Fruit fly (Drosophila melanogaster) Kc167 (cell line): ENCODE results near the gene Nulp1.

ENCODE experiments used
- Myc ChIP-seq: fragments of >200 bp; optimal IDR thresholded peaks from 2 replicates; lab custom pipeline; 2017; ENCODE audit warnings: missing external identifiers
- Sin3A ChIP-seq: fragments of >200 bp; optimal IDR thresholded peaks from 2 replicates; lab custom pipeline; 2018; ENCODE audit warnings: missing external identifiers
- h ChIP-seq: fragments of >200 bp; optimal IDR thresholded peaks from 3 replicates; lab custom pipeline; 2018; ENCODE audit warnings: missing external identifiers
- insv ChIP-seq: fragments of >200 bp; optimal IDR thresholded peaks from 3 replicates; lab custom pipeline; 2018; ENCODE audit warnings: missing external identifiers
- psq ChIP-seq: fragments of >200 bp; optimal IDR thresholded peaks from 2 replicates; lab custom pipeline; 2017; ENCODE audit warnings: missing external identifiers
- ttk ChIP-seq: sonication (Bioruptor generic); optimal IDR thresholded peaks from 2 replicates; lab custom pipeline; 2017; ENCODE audit warnings: missing external identifiers

Nulp1 gene

dm6 chr3L:8108201-8108600 is 2.0 kb upstream of the Nulp1 start:
- TF ChIP-seq ttk (lab: Kevin White, UChicago) (no peak), h (lab: Kevin White, UChicago) (no peak), psq (lab: Kevin White, UChicago) (no peak), insv (lab: Kevin White, UChicago) (no peak), Myc (no peak), Sin3A (lab: Kevin White, UChicago) (no peak)

- TF ChIP-seq insv (lab: Kevin White, UChicago) (no peak), ttk (lab: Kevin White, UChicago) (no peak), psq (lab: Kevin White, UChicago) (no peak), Myc (no peak), h (lab: Kevin White, UChicago) (no peak), Sin3A (lab: Kevin White, UChicago) (no peak)
Measured at dm6 chr3L:8108886-8109285, 1.3 kb upstream of the Nulp1 start, which contains the start of gene fan. Gene fan (plus strand): TSS chr3L:8109132.

DNA sequence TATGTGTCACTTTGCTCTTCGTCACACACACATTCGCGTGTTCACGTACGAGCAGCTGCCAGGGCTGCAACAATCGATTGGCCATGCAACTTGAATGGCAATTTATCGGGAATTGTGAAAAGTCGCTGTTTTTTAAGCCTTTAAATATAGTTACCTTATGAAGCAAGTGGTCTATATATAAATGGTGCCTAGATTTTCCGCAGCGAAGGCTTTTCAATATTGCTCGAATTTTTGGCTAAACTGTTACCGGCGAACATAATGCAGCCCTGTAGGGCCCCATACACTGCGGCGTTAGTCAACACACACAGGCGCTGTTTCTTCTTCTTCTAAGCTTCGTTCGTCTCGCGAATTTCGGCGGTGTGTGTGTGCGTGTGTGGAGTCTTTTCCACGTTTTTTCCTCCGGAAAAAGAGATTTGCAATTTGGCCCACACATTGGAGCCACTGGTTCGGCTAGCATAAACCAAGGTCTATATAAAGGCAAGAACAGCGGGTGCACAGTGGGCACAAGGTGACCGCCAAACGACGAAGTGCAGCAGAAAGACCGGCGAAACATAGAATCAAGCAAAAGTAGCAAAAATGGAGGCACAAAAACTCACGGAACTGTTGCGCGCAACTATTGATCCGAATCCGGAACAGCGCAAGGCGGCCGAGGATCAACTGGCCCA is 5.8 kb downstream of the Nulp1 start, which contains the start of the genes Arp3 and msk:
TSS of gene Arp3 (minus strand) at position 39 of the 665 bp plus-strand sequence.
TSS of gene msk (plus strand) at position 316 of the 665 bp plus-strand sequence.
- TF ChIP-seq Sin3A (lab: Kevin White, UChicago) (no peak), Myc (no peak), ttk (lab: Kevin White, UChicago) (no peak), psq (lab: Kevin White, UChicago) (no peak), insv (lab: Kevin White, UChicago) (no peak), h (lab: Kevin White, UChicago) (no peak)

DNA sequence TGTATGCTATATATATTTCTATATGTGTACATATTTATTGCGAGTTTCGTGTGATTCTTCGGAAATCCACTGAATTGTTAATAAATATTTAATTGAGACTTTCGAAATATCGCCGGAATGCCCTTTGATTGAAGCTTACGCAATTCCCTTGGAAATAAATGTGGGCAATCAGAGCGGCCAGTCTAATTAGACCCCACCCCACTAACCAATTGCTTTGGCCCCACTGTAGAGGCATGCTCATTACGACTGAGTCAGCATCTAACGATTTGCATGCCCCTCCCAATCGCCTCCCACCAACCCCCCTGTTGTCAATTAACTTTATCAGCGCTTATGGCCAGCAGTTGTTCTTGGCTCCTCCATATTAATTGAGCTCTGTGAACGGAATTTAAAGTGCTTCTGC is 6.6 kb downstream of the Nulp1 start:
- TF ChIP-seq Sin3A (lab: Kevin White, UChicago) (no peak), insv (lab: Kevin White, UChicago) (no peak), ttk (lab: Kevin White, UChicago) (no peak), psq (lab: Kevin White, UChicago) (no peak), Myc (no peak), h (lab: Kevin White, UChicago) (no peak)

DNA sequence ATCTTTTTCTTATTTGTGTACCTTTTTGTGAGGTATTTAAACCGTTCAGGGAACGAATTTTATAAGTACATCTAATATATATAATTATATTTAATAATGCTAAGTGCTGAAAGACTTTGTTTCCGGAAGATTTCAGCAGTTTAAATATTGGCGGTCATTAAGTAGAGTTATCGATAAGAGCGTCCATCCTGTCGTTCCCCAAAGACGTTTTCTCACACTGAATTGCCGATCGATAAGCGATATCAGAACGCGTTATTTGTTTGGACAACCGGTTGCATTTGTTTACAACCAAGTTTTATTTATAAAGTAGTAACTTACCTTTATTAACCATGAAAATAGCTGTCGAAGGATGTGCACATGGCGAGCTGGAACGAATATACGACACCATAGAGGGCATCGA is 11.4 kb downstream of the Nulp1 start, which contains the start of gene ldbr:
TSS of gene ldbr (plus strand) at position 238 of the 400 bp plus-strand sequence.
- TF ChIP-seq Sin3A (lab: Kevin White, UChicago): no peak
- TF ChIP-seq psq (lab: Kevin White, UChicago): no peak
- TF ChIP-seq h (lab: Kevin White, UChicago): no peak
- no peak for TF ChIP-seq ttk (lab: Kevin White, UChicago)
- TF ChIP-seq insv (lab: Kevin White, UChicago): no peak
- TF ChIP-seq Myc: no peak

DNA sequence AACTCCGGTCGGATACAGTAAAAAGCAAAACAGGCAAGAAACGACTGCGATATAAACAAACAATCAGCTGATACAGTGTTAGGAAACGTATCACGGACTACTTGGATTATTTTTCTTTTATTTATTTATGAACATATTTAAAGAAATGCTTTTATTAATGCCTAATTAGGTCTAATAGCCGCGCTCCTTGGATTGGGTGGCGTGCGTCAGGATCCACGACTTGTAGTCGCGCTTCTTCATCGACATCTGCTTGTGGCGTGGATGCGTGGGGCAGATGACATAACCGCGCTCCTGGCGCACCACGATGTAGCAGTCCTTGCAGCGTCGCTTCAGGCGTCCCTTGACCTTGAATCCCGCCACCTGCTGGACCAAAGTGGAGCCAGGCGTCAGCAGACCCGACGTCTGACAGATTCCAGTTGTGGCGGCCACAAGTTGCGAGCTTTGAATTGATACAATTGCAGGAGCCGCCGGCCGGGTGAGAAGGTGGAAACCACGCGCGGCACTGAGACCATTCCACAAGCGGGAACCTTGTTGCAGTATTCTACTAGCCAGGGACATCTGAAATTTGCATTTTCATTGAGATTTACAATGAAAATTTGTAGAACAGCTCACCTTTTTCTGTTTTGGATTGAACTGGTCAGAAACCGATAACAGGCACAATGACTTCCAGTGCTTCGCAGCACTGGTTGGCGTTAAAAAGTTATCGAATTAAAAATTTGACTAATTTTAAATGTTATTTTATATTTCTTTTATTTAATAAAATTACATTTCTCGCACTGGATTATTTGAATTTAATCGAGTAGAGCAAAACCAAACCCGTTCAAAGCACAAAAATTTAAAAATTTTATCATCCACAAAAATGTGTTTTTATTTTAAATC is 14.6 kb downstream of the Nulp1 start, which contains the start of the genes CG7550 and mRpL36:
TSS of gene CG7550 (minus strand) at position 51 of the 879 bp plus-strand sequence.
TSS of gene mRpL36 (minus strand) at position 652 of the 879 bp plus-strand sequence.
- no peak for TF ChIP-seq psq (lab: Kevin White, UChicago)

DNA sequence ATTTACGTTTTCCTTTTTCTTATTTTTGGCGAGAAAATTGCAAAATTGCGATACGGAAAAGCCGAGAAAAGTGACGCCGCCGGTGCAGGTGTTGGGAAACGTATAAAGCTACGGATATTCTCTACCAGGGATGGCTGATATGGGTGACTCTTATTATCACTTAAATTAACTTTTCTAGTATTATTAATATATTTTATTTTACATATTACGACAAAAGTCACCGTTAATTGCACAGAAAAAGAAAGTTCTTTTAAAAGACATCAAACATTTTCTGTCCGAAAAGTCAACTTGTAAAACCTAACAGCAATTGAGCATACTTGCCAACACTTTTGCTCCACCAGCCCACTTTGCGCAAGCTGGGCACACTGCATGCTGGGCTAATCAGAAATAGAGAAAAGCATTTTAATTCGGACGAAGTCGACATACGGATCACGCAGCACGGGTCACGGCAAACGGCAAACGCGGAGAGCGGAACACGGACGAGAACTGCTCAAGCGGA is 17.6 kb downstream of the Nulp1 start, which contains the start of the genes Cds and Uba2:
TSS of gene Cds (plus strand) at position 51 of the 499 bp plus-strand sequence.
TSS of gene Uba2 (minus strand) at position 107 of the 499 bp plus-strand sequence.
- TF ChIP-seq ttk (lab: Kevin White, UChicago): no peak
- TF ChIP-seq Sin3A (lab: Kevin White, UChicago): no peak
- no peak for TF ChIP-seq insv (lab: Kevin White, UChicago)
- no peak for TF ChIP-seq psq (lab: Kevin White, UChicago)
- no peak for TF ChIP-seq Myc
- TF ChIP-seq h (lab: Kevin White, UChicago): no peak

DNA sequence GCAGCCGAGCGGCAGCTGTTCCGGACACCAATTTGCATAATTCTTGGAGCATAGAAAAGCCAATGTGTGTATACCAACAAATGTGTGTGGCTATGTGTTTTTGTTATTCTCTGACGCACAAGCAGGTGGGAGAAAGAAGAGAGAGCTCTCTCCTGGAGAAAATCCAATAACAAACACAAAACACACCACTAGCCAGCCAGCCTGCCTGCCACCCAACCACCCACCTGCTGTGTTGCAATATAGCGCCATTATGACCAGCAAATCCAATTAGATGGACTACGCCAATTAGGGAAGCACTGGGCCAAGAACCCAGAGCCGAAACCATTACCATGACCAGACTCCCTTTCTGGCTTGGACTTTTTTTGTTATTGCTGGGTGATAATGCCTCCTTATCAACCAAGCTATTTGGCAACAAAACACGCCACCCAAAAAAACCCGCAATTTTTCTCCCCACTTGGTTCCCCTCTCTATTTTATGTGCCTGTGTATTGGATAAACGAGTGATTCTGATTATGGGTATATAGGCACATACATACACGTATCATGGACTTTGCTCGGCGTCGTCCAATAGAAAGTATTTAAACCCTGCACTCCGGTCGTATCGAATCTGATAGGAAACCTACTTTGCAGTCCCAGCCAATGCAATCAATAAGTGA is 18.4 kb downstream of the Nulp1 start:
- no peak for TF ChIP-seq psq (lab: Kevin White, UChicago)
- no peak for TF ChIP-seq Myc
- no peak for TF ChIP-seq insv (lab: Kevin White, UChicago)
- TF ChIP-seq Sin3A (lab: Kevin White, UChicago): no peak
- no peak for TF ChIP-seq ttk (lab: Kevin White, UChicago)
- no peak for TF ChIP-seq h (lab: Kevin White, UChicago)

DNA sequence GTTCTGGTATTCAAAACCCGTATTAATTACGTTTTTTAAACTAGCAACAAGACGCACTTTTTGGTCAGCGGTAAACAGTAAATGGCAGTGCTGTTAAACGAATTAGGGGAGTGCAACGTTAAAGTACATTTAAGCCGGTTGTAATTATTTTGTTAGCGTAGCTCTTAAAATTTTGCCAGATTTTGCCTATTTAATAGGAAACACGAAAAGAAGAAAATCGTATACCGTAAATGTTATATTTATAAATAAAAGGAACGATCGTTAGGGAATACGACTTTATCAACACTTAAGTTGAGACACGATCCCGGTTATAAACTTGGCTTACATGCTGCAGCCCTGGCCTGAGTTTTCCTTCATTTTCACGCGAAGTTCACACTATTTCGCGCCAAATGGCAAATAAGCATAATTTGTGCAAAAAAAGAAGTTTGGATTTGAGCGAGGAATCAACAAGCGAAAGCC is 27.3 kb downstream of the Nulp1 start, which contains the start of the genes Setx and mus301:
TSS of gene Setx (minus strand) at position 51 of the 459 bp plus-strand sequence.
TSS of gene mus301 (plus strand) at position 361 of the 459 bp plus-strand sequence.
- TF ChIP-seq ttk (lab: Kevin White, UChicago) (no peak), Myc (no peak), Sin3A (lab: Kevin White, UChicago) (no peak), psq (lab: Kevin White, UChicago) (no peak), insv (lab: Kevin White, UChicago) (no peak), h (lab: Kevin White, UChicago) (no peak)

dm6 chr3L:8150284-8150683 is 40.1 kb downstream of the Nulp1 start:
- TF ChIP-seq ttk (lab: Kevin White, UChicago): no peak
- no peak for TF ChIP-seq insv (lab: Kevin White, UChicago)
- no peak for TF ChIP-seq Myc
- TF ChIP-seq Sin3A (lab: Kevin White, UChicago): no peak
- TF ChIP-seq psq (lab: Kevin White, UChicago): no peak
- no peak for TF ChIP-seq h (lab: Kevin White, UChicago)
